Fruit fly (Drosophila melanogaster): ENCODE data around the gene cyc.

dm6 chr3L:19778530-19778929 is 37.2 kb downstream of the cyc start:
- TF ChIP-seq CTCF (optimal IDR thresholded peaks at IDR 0.05) (no peak), CG8478 (optimal IDR thresholded peaks at IDR 0.05) (no peak)

Measured in S2 (cell line).